Fruit fly (Drosophila melanogaster) whole organism, embryonic: ENCODE data around the gene Spn38F.

ENCODE experiments used
- Bgb ChIP-seq: fragments of 200-800 bp; sonication (Bioruptor generic); IDR thresholded peaks from 2 replicates; pipeline ENCODE4 v1.3.6; 2022; ENCODE audit warnings: missing biosample characterization, missing genetic modification characterization; ENCODE audit not compliant: partially characterized antibody
- CG11398 ChIP-seq: fragments of 200-800 bp; sonication (Bioruptor generic); optimal IDR thresholded peaks from 2 replicates; lab custom pipeline; 2016; ENCODE audit warnings: missing biosample characterization, missing genetic modification characterization
- CG11695 ChIP-seq: fragments of 200-800 bp; sonication (Bioruptor generic); IDR thresholded peaks from 3 replicates; pipeline ENCODE4 v1.3.6; 2022; ENCODE audit warnings: missing biosample characterization, missing genetic modification characterization
- CG12299 ChIP-seq: fragments of 200-800 bp; sonication (Bioruptor generic); optimal IDR thresholded peaks from 2 replicates; lab custom pipeline; 2018; ENCODE audit warnings: missing biosample characterization, mild to moderate bottlenecking, missing genetic modification characterization
- CG15514 ChIP-seq: fragments of 200-800 bp; sonication (Bioruptor generic); optimal IDR thresholded peaks from 3 replicates; lab custom pipeline; 2017; ENCODE audit warnings: missing biosample characterization, missing genetic modification characterization, mild to moderate bottlenecking, moderate library complexity, missing genetic modification reagents
- CG15601 ChIP-seq: fragments of 200-800 bp; sonication (Bioruptor generic); optimal IDR thresholded peaks from 3 replicates; lab custom pipeline; 2019; ENCODE audit warnings: missing biosample characterization, mild to moderate bottlenecking, missing genetic modification characterization, moderate library complexity
- CG17328 ChIP-seq: fragments of 200-800 bp; sonication (Bioruptor generic); IDR thresholded peaks from 2 replicates; pipeline ENCODE4 v1.3.6; 2022; ENCODE audit warnings: missing biosample characterization, missing genetic modification characterization
- CG17829 ChIP-seq: fragments of 200-800 bp; optimal IDR thresholded peaks from 2 replicates; lab custom pipeline; 2019; ENCODE audit warnings: missing biosample characterization, mild to moderate bottlenecking, missing genetic modification characterization, moderate library complexity
- CG2199 ChIP-seq: fragments of 200-800 bp; sonication (Bioruptor generic); IDR thresholded peaks from 3 replicates; pipeline ENCODE4 v1.3.6; 2022; ENCODE audit warnings: missing biosample characterization, missing genetic modification characterization
- CG2678 ChIP-seq: fragments of 200-800 bp; sonication (Bioruptor generic); optimal IDR thresholded peaks from 3 replicates; lab custom pipeline; 2019; ENCODE audit warnings: missing biosample characterization, mild to moderate bottlenecking, missing genetic modification characterization, moderate library complexity
- CG32532 ChIP-seq: fragments of 200-800 bp; sonication (Bioruptor generic); IDR thresholded peaks from 2 replicates; pipeline ENCODE4 v1.3.6; 2022; ENCODE audit warnings: missing biosample characterization, missing genetic modification characterization
- CG7357 ChIP-seq: fragments of 200-800 bp; sonication (Bioruptor generic); IDR thresholded peaks from 3 replicates; pipeline ENCODE4 v1.3.6; 2022; ENCODE audit warnings: missing biosample characterization, missing genetic modification characterization
- CG7372 ChIP-seq: fragments of 200-800 bp; sonication (Bioruptor generic); IDR thresholded peaks from 2 replicates; pipeline ENCODE4 v1.3.6; 2022; ENCODE audit warnings: missing biosample characterization, missing genetic modification characterization
- CG7786 ChIP-seq: fragments of 200-800 bp; sonication (Bioruptor generic); optimal IDR thresholded peaks from 2 replicates; lab custom pipeline; 2016; ENCODE audit warnings: missing biosample characterization, missing genetic modification characterization
- CG8290 ChIP-seq, 3 experiments: fragments of 200-800 bp; sonication (Bioruptor generic); optimal IDR thresholded peaks; 2 replicates each; lab custom pipeline; 2016 to 2019; ENCODE audit warnings: missing biosample characterization in 3 of 3, missing genetic modification characterization in 3 of 3, mild to moderate bottlenecking in 2 of 3, moderate library complexity in 1 of 3
- CG9797 ChIP-seq: fragments of 200-800 bp; sonication (Bioruptor generic); optimal IDR thresholded peaks from 3 replicates; lab custom pipeline; 2018; ENCODE audit warnings: missing biosample characterization, mild to moderate bottlenecking, missing genetic modification characterization
- D19B ChIP-seq: fragments of 200-800 bp; sonication (Bioruptor generic); optimal IDR thresholded peaks from 2 replicates; lab custom pipeline; 2017; ENCODE audit warnings: missing biosample characterization, mild to moderate bottlenecking, missing genetic modification characterization
- Dad ChIP-seq: fragments of 200-800 bp; sonication (Bioruptor generic); optimal IDR thresholded peaks from 3 replicates; lab custom pipeline; 2016; ENCODE audit warnings: missing biosample characterization, missing genetic modification characterization
- Dbx ChIP-seq: fragments of 200-800 bp; sonication (Bioruptor generic); IDR thresholded peaks from 3 replicates; pipeline ENCODE4 v1.3.6; 2022; ENCODE audit warnings: missing biosample characterization, missing genetic modification characterization
- Deaf1 ChIP-seq: fragments of 200-800 bp; optimal IDR thresholded peaks from 3 replicates; lab custom pipeline; 2019; ENCODE audit warnings: missing biosample characterization, mild to moderate bottlenecking, missing genetic modification characterization, moderate library complexity
- Dp ChIP-seq: fragments of 200-800 bp; sonication (Bioruptor generic); optimal IDR thresholded peaks from 2 replicates; lab custom pipeline; 2018; ENCODE audit warnings: missing biosample characterization, mild to moderate bottlenecking, missing genetic modification characterization, moderate library complexity
- Drgx ChIP-seq: fragments of 200-800 bp; sonication (Bioruptor generic); IDR thresholded peaks from 2 replicates; pipeline ENCODE4 v1.3.6; 2022; ENCODE audit warnings: missing biosample characterization, missing genetic modification characterization
- Fer2 ChIP-seq: fragments of 200-800 bp; sonication (Bioruptor generic); optimal IDR thresholded peaks from 2 replicates; lab custom pipeline; 2018; ENCODE audit warnings: missing biosample characterization, mild to moderate bottlenecking, missing genetic modification characterization, moderate library complexity
- Hmr ChIP-seq: fragments of 200-800 bp; sonication (Bioruptor generic); optimal IDR thresholded peaks from 3 replicates; lab custom pipeline; 2017; ENCODE audit warnings: mild to moderate bottlenecking, missing biosample characterization, missing genetic modification reagents, missing genetic modification characterization
- Nf-YC ChIP-seq: fragments of 200-800 bp; optimal IDR thresholded peaks from 3 replicates; lab custom pipeline; 2019; ENCODE audit warnings: missing biosample characterization, mild to moderate bottlenecking, missing genetic modification characterization, moderate library complexity
- Oli ChIP-seq: fragments of 200-800 bp; sonication (Bioruptor generic); optimal IDR thresholded peaks from 2 replicates; lab custom pipeline; 2018; ENCODE audit warnings: missing biosample characterization, mild to moderate bottlenecking, missing genetic modification characterization, moderate library complexity
- Scr ChIP-seq: fragments of 200-800 bp; sonication (Bioruptor generic); IDR thresholded peaks from 2 replicates; pipeline ENCODE4 v1.3.6; 2022; ENCODE audit warnings: missing biosample characterization, missing genetic modification characterization; ENCODE audit not compliant: partially characterized antibody
- Trl ChIP-seq, 3 experiments: fragments of >200 bp in 2 of 3; fragments of 200-800 bp in 1 of 3; sonication (Bioruptor generic) in 1 of 3; optimal IDR thresholded peaks; 2 replicates in 1 of 3; 3 replicates in 2 of 3; lab custom pipeline; 2016 to 2017; ENCODE audit warnings: missing biosample characterization in 1 of 3, missing genetic modification characterization in 1 of 3
- amos ChIP-seq: fragments of 200-800 bp; sonication (Bioruptor generic); IDR thresholded peaks from 2 replicates; pipeline ENCODE4 v1.3.6; 2022; ENCODE audit warnings: missing biosample characterization, missing genetic modification characterization; ENCODE audit not compliant: partially characterized antibody
- ato ChIP-seq: fragments of 200-800 bp; sonication (Bioruptor generic); IDR thresholded peaks from 2 replicates; pipeline ENCODE4 v1.3.6; 2022; ENCODE audit warnings: missing biosample characterization, missing genetic modification characterization; ENCODE audit not compliant: partially characterized antibody
- bowl ChIP-seq: fragments of 200-800 bp; sonication (Bioruptor generic); IDR thresholded peaks from 2 replicates; pipeline ENCODE4 v1.3.6; 2022; ENCODE audit warnings: missing biosample characterization, missing genetic modification characterization
- chm ChIP-seq: fragments of 200-800 bp; sonication (Bioruptor generic); IDR thresholded peaks from 2 replicates; pipeline ENCODE4 v1.3.6; 2022; ENCODE audit warnings: missing biosample characterization, missing genetic modification characterization
- ci ChIP-seq: fragments of 200-800 bp; sonication (Bioruptor generic); IDR thresholded peaks from 3 replicates; pipeline ENCODE4 v1.3.6; 2022; ENCODE audit warnings: missing biosample characterization, missing genetic modification characterization
- dpn ChIP-seq, 2 experiments: fragments of 200-800 bp; sonication (Bioruptor generic); optimal IDR thresholded peaks; 3 replicates each; lab custom pipeline; 2016; ENCODE audit warnings: missing biosample characterization in 2 of 2, missing genetic modification characterization in 2 of 2
- eyg ChIP-seq: fragments of 200-800 bp; sonication (Bioruptor generic); optimal IDR thresholded peaks from 3 replicates; lab custom pipeline; 2016; ENCODE audit warnings: missing biosample characterization, missing genetic modification characterization
- gfzf ChIP-seq: fragments of 200-800 bp; sonication (Bioruptor generic); optimal IDR thresholded peaks from 2 replicates; lab custom pipeline; 2016; ENCODE audit warnings: missing biosample characterization, mild to moderate bottlenecking, missing genetic modification characterization, moderate library complexity
- hkb ChIP-seq, 2 experiments: fragments of 200-800 bp in 1 of 2; fragments of >200 bp in 1 of 2; sonication (Bioruptor generic) in 1 of 2; IDR thresholded peaks in 1 of 2; optimal IDR thresholded peaks in 1 of 2; 2 replicates each; pipeline versions ENCODE4 v1.3.6 to Lab custom; 2017 to 2022; ENCODE audit warnings: missing biosample characterization in 1 of 2, missing genetic modification characterization in 1 of 2
- inv ChIP-seq: fragments of 200-800 bp; sonication (Bioruptor generic); IDR thresholded peaks from 2 replicates; pipeline ENCODE4 v1.3.6; 2022; ENCODE audit warnings: missing biosample characterization, missing genetic modification characterization; ENCODE audit not compliant: partially characterized antibody
- nerfin-2 ChIP-seq: fragments of 200-800 bp; sonication (Bioruptor generic); IDR thresholded peaks from 2 replicates; pipeline ENCODE4 v1.3.6; 2022; ENCODE audit warnings: missing biosample characterization, missing genetic modification characterization; ENCODE audit not compliant: partially characterized antibody
- oc ChIP-seq: fragments of 200-800 bp; sonication (Bioruptor generic); optimal IDR thresholded peaks from 2 replicates; lab custom pipeline; 2018; ENCODE audit warnings: missing biosample characterization, mild to moderate bottlenecking, missing genetic modification characterization, moderate library complexity
- onecut ChIP-seq: fragments of 200-800 bp; sonication (Bioruptor generic); IDR thresholded peaks from 2 replicates; pipeline ENCODE4 v1.3.6; 2022; ENCODE audit warnings: missing biosample characterization, missing genetic modification characterization
- pita ChIP-seq: fragments of 200-800 bp; sonication (Bioruptor generic); optimal IDR thresholded peaks from 2 replicates; lab custom pipeline; 2017; ENCODE audit warnings: missing biosample characterization, mild to moderate bottlenecking, missing genetic modification characterization
- repo ChIP-seq: fragments of 200-800 bp; sonication (Bioruptor generic); optimal IDR thresholded peaks from 2 replicates; lab custom pipeline; 2016; ENCODE audit warnings: missing biosample characterization, missing genetic modification characterization
- slbo ChIP-seq: fragments of 200-800 bp; sonication (Bioruptor generic); IDR thresholded peaks from 2 replicates; pipeline ENCODE4 v1.3.6; 2022; ENCODE audit warnings: missing biosample characterization, missing genetic modification characterization
- sr ChIP-seq: fragments of 200-800 bp; sonication (Bioruptor generic); IDR thresholded peaks from 3 replicates; pipeline ENCODE4 v1.3.6; 2022; ENCODE audit warnings: missing biosample characterization, missing genetic modification characterization
- sug ChIP-seq: fragments of 200-800 bp; optimal IDR thresholded peaks from 2 replicates; lab custom pipeline; 2019; ENCODE audit warnings: missing biosample characterization, mild to moderate bottlenecking, missing genetic modification characterization, moderate library complexity
- twi ChIP-seq: fragments of 200-800 bp; optimal IDR thresholded peaks from 2 replicates; lab custom pipeline; 2019; ENCODE audit warnings: missing biosample characterization, mild to moderate bottlenecking, missing genetic modification characterization, moderate library complexity
- wdn ChIP-seq: fragments of 200-800 bp; sonication (Bioruptor generic); IDR thresholded peaks from 2 replicates; pipeline ENCODE4 v1.3.6; 2022; ENCODE audit warnings: missing biosample characterization, missing genetic modification characterization

The Spn38F gene

DNA sequence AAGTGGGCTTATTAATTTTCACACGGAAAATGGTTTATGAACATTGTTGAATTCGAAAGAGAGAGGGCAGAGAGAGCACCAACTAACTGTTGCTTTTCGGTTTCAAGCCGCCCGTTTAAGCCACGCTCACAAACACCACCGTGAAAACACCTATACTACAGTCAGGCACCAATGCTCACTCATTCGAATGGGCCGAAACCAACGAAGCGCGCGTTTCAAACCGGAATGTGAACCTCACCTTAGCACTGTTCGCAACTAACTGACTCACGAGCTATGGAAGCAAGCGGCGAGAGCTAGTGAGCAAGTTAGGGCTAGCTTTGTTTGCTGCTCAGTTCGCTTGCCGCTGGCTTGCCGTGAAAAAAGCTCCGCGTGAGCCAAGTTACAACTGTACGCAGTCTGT is 43.9 kb downstream of the Spn38F start (continued):
- TF ChIP-seq CG11695 (GFP tag; lab: Robert Waterston, UW) (no peak), onecut (GFP tag; lab: Robert Waterston, UW) (peak; percentile 32; the same call in 1 of the 2 replicates), Dad (GFP tag; lab: Kevin White, UChicago) (no peak), dpn (GFP tag; optimal IDR thresholded peaks at IDR 0.05; lab: Kevin White, UChicago) (no peak), Drgx (GFP tag; lab: Robert Waterston, UW) (peak; percentile 25; the same call in 1 of the 2 replicates), slbo (GFP tag; lab: Robert Waterston, UW) (peak; percentile 47; the same call in 1 of the 2 replicates), Dp (no peak), sug (tag; lab: Kevin White, UChicago) (peak; percentile 23), Oli (no peak), CG9797 (GFP tag; lab: Kevin White, UChicago) (no peak), oc (tag; lab: Kevin White, UChicago) (peak; percentile 28), hkb (optimal IDR thresholded peaks at IDR 0.05; lab: Kevin White, UChicago) (no peak), hkb (GFP tag; IDR thresholded peaks at IDR 0.05; lab: Robert Waterston, UW) (peak; percentile 39; the same call in 1 of the 2 replicates), Fer2 (tag; lab: Kevin White, UChicago) (no peak), wdn (0 out of 2 replicates have a peak, but pooled peaks have one; percentile 14), D19B (GFP tag; lab: Kevin White, UChicago) (no peak), CG12299 (tag; lab: Kevin White, UChicago) (peak; percentile 13), Scr (0 out of 2 replicates have a peak, but pooled peaks have one; percentile 42), Deaf1 (tag; lab: Kevin White, UChicago) (peak; percentile 39), CG2678 (tag; lab: Kevin White, UChicago) (no peak), sr (GFP tag; lab: Robert Waterston, UW) (no peak; the same call in 2 of the 3 replicates), CG11398 (GFP tag; lab: Kevin White, UChicago) (peak; percentile 25), bowl (GFP tag; lab: Robert Waterston, UW) (no peak), Trl (optimal IDR thresholded peaks at IDR 0.05; lab: Kevin White, UChicago) (peak; percentile 54 to 69), Trl (GFP tag; optimal IDR thresholded peaks at IDR 0.05; lab: Kevin White, UChicago) (peak; percentile 33), ato (GFP tag; lab: Robert Waterston, UW) (0 out of 2 replicates have a peak, but pooled peaks have one; percentile 15), CG7357 (0 out of 3 replicates have a peak, but pooled peaks have one; percentile 21), CG7786 (no peak), CG2199 (GFP tag; lab: Robert Waterston, UW) (0 out of 3 replicates have a peak, but pooled peaks have one; percentile 71), Dbx (GFP tag; lab: Robert Waterston, UW) (no peak), CG8290 (GFP tag; optimal IDR thresholded peaks at IDR 0.05; lab: Kevin White, UChicago) (no peak), CG8290 (tag; optimal IDR thresholded peaks at IDR 0.05; lab: Kevin White, UChicago) (peak in 1 of 2 experiments; percentile 60), amos (GFP tag; lab: Robert Waterston, UW) (peak; percentile 44; the same call in 1 of the 2 replicates), inv (GFP tag; lab: Robert Waterston, UW) (peak; percentile 8; the same call in 1 of the 2 replicates), ci (peak; percentile 79), Nf-YC (tag; lab: Kevin White, UChicago) (no peak), Bgb (GFP tag; lab: Robert Waterston, UW) (peak; percentile 48; the same call in 1 of the 2 replicates), nerfin-2 (0 out of 2 replicates have a peak, but pooled peaks have one; percentile 31), pita (no peak), eyg (GFP tag; lab: Kevin White, UChicago) (no peak), CG17829 (tag; lab: Kevin White, UChicago) (peak; percentile 24), repo (GFP tag; lab: Kevin White, UChicago) (no peak), CG32532 (GFP tag; lab: Robert Waterston, UW) (peak; percentile 27; the same call in 1 of the 2 replicates), CG15514 (GFP tag; lab: Kevin White, UChicago) (peak; percentile 60), gfzf (GFP tag; lab: Kevin White, UChicago) (peak; percentile 17), CG15601 (tag; lab: Kevin White, UChicago) (no peak), twi (no peak), CG7372 (GFP tag; lab: Robert Waterston, UW) (no peak), chm (peak; percentile 74), Hmr (peak; percentile 5), CG17328 (GFP tag; lab: Robert Waterston, UW) (0 out of 2 replicates have a peak, but pooled peaks have one; percentile 25)
